Fruit fly (Drosophila melanogaster): ENCODE measurements around the gene CG32264.

The CG32264 gene

dm6 chr3L:3691639-3692038 is 114.6 kb downstream of the CG32264 start (continued):
- TF ChIP-seq Gsc (GFP tag; IDR thresholded peaks at IDR 0.05) (no peak), lbe (GFP tag; optimal IDR thresholded peaks at IDR 0.05) (peak; percentile 11), schlank (tag; optimal IDR thresholded peaks at IDR 0.05) (no peak), h (optimal IDR thresholded peaks at IDR 0.05) (no peak), CG8281 (tag; optimal IDR thresholded peaks at IDR 0.05) (peak; percentile 56), CG16779 (GFP tag; IDR thresholded peaks at IDR 0.05) (no peak), ro (GFP tag; IDR thresholded peaks at IDR 0.05) (no peak), CG5180 (GFP tag; optimal IDR thresholded peaks at IDR 0.05) (peak; percentile 4), Awh (GFP tag; IDR thresholded peaks at IDR 0.05) (0 out of 2 replicates have a peak, but pooled peaks have one; percentile 20), CG11093 (GFP tag; IDR thresholded peaks at IDR 0.05) (no peak), Bdp1 (GFP tag; optimal IDR thresholded peaks at IDR 0.05) (no peak), CG17829 (tag; optimal IDR thresholded peaks at IDR 0.05) (no peak), Xbp1 (GFP tag; optimal IDR thresholded peaks at IDR 0.05) (no peak), ind (GFP tag; optimal IDR thresholded peaks at IDR 0.05) (no peak), tin (GFP tag; optimal IDR thresholded peaks at IDR 0.05) (no peak), pan (optimal IDR thresholded peaks at IDR 0.05) (no peak), pan (GFP tag; optimal IDR thresholded peaks at IDR 0.05 in 1 of 2, IDR thresholded peaks at IDR 0.05 in 1 of 2) (no peak), vvl (GFP tag; IDR thresholded peaks at IDR 0.05) (peak; percentile 74), oc (tag; optimal IDR thresholded peaks at IDR 0.05) (peak; percentile 30), lab (GFP tag; optimal IDR thresholded peaks at IDR 0.05) (peak; percentile 37), Doc2 (GFP tag; IDR thresholded peaks at IDR 0.05) (no peak), pros (GFP tag; optimal IDR thresholded peaks at IDR 0.05) (no peak), CG7357 (GFP tag; IDR thresholded peaks at IDR 0.05) (no peak), CG16815 (GFP tag; optimal IDR thresholded peaks at IDR 0.05) (no peak), CG13424 (tag; optimal IDR thresholded peaks at IDR 0.05) (no peak), CG3281 (GFP tag; optimal IDR thresholded peaks at IDR 0.05) (no peak), CG8478 (optimal IDR thresholded peaks at IDR 0.05) (no peak), chinmo (GFP tag; IDR thresholded peaks at IDR 0.05; ENCODE audit: partially characterized antibody) (0 out of 4 replicates have a peak, but pooled peaks have one; percentile 42), Hr39 (optimal IDR thresholded peaks at IDR 0.05) (no peak), Ssrp (tag; optimal IDR thresholded peaks at IDR 0.05) (no peak), Med (GFP tag) (no peak), stc (GFP tag; IDR thresholded peaks at IDR 0.05) (no peak), CG12769 (tag; optimal IDR thresholded peaks at IDR 0.05) (peak; percentile 59), gsb-n (tag; optimal IDR thresholded peaks at IDR 0.05) (no peak), CG15269 (tag; optimal IDR thresholded peaks at IDR 0.05) (peak; percentile 36), CG31441 (GFP tag; IDR thresholded peaks at IDR 0.05) (no peak), BEAF-32 (GFP tag; optimal IDR thresholded peaks at IDR 0.05) (no peak), otp (GFP tag; IDR thresholded peaks at IDR 0.05) (0 out of 3 replicates have a peak, but pooled peaks have one; percentile 22), CG11560 (tag; IDR thresholded peaks at IDR 0.05) (no peak), CG6683 (GFP tag; optimal IDR thresholded peaks at IDR 0.05) (no peak), Xrp1 (GFP tag; IDR thresholded peaks at IDR 0.05) (no peak), CG14441 (GFP tag; IDR thresholded peaks at IDR 0.05) (peak; percentile 20; the same call in 1 of the 2 replicates), ems (GFP tag; optimal IDR thresholded peaks at IDR 0.05) (no peak), gem (tag; optimal IDR thresholded peaks at IDR 0.05) (no peak), dati (GFP tag; IDR thresholded peaks at IDR 0.05) (no peak), Meics (GFP tag; optimal IDR thresholded peaks at IDR 0.05) (peak; percentile 24), CG42726 (GFP tag; IDR thresholded peaks at IDR 0.05; ENCODE audit: partially characterized antibody) (no peak), sd (tag; optimal IDR thresholded peaks at IDR 0.05) (peak; percentile 63), CG13775 (GFP tag; optimal IDR thresholded peaks at IDR 0.05) (no peak), CG31365 (tag; optimal IDR thresholded peaks at IDR 0.05) (no peak), CG7745 (tag; optimal IDR thresholded peaks at IDR 0.05) (no peak), odd (GFP tag; optimal IDR thresholded peaks at IDR 0.05) (no peak)
